Fruit fly (Drosophila melanogaster) whole organism, wandering third instar larva: ENCODE results near the gene klu.

Source experiments
- Jra ChIP-seq: sonication (Bioruptor generic); optimal IDR thresholded peaks from 2 replicates; lab custom pipeline; 2016; ENCODE audit warnings: missing biosample characterization, missing genetic modification characterization
- pan ChIP-seq: fragments of >200 bp; optimal IDR thresholded peaks from 2 replicates; lab custom pipeline; 2017
- woc ChIP-seq: sonication (Bioruptor generic); optimal IDR thresholded peaks from 2 replicates; lab custom pipeline; 2016; ENCODE audit warnings: missing biosample characterization, mild to moderate bottlenecking, missing genetic modification characterization

- TF ChIP-seq woc (GFP tag; lab: Kevin White, UChicago) (no peak), Jra (GFP tag; lab: Kevin White, UChicago) (no peak), pan (lab: Kevin White, UChicago) (no peak)
Measured at dm6 chr3L:10991242-10992021, 17.6 kb downstream of the klu start.
